Fruit fly (Drosophila melanogaster): Measurements from ENCODE around the gene Smyd5.

Smyd5 gene

dm6 chr3R:21180391-21180796, 38.2 kb downstream of the Smyd5 start (continued):
- TF ChIP-seq row (GFP tag; IDR thresholded peaks at IDR 0.05) (peak; percentile 40; the same call in 2 of the 3 replicates), Chrac-16 (GFP tag; optimal IDR thresholded peaks at IDR 0.05) (no peak), D19A (tag; optimal IDR thresholded peaks at IDR 0.05) (no peak), pb (GFP tag; optimal IDR thresholded peaks at IDR 0.05) (no peak), btn (GFP tag; optimal IDR thresholded peaks at IDR 0.05) (no peak), bsh (GFP tag; optimal IDR thresholded peaks at IDR 0.05) (no peak), CG12391 (tag; optimal IDR thresholded peaks at IDR 0.05) (no peak), hkb (optimal IDR thresholded peaks at IDR 0.05) (no peak), hkb (GFP tag; IDR thresholded peaks at IDR 0.05) (peak; percentile 36; the same call in 1 of the 2 replicates), sug (tag; optimal IDR thresholded peaks at IDR 0.05) (no peak), sd (tag; optimal IDR thresholded peaks at IDR 0.05) (no peak), GATAe (GFP tag; conservative IDR thresholded peaks at IDR 0.05) (no peak), CG30403 (GFP tag; optimal IDR thresholded peaks at IDR 0.05) (peak; percentile 27), CG34422 (GFP tag; IDR thresholded peaks at IDR 0.05) (no peak), CG16815 (GFP tag; optimal IDR thresholded peaks at IDR 0.05) (no peak), az2 (GFP tag; optimal IDR thresholded peaks at IDR 0.05) (no peak), sens (GFP tag) (no peak), amos (GFP tag; IDR thresholded peaks at IDR 0.05; ENCODE audit: partially characterized antibody) (no peak), CG12769 (tag; optimal IDR thresholded peaks at IDR 0.05) (no peak), Scr (GFP tag; IDR thresholded peaks at IDR 0.05; ENCODE audit: partially characterized antibody) (no peak), CG4730 (GFP tag; IDR thresholded peaks at IDR 0.05) (0 out of 2 replicates have a peak, but pooled peaks have one; percentile 7), MBD-R2 (GFP tag; IDR thresholded peaks at IDR 0.05) (peak; percentile 20; the same call in 1 of the 2 replicates), HLH3B (GFP tag; IDR thresholded peaks at IDR 0.05) (no peak), CG10565 (GFP tag; optimal IDR thresholded peaks at IDR 0.05) (no peak), jigr1 (GFP tag; IDR thresholded peaks at IDR 0.05) (no peak), Sox102F (GFP tag; optimal IDR thresholded peaks at IDR 0.05) (peak; percentile 21), gt (GFP tag; IDR thresholded peaks at IDR 0.05) (no peak), CG12659 (GFP tag; optimal IDR thresholded peaks at IDR 0.05) (no peak), Meics (GFP tag; optimal IDR thresholded peaks at IDR 0.05) (peak; percentile 1), hbn (GFP tag; IDR thresholded peaks at IDR 0.05; ENCODE audit: partially characterized antibody) (no peak), CkIIα-i1 (GFP tag; IDR thresholded peaks at IDR 0.05) (no peak), Aef1 (GFP tag; IDR thresholded peaks at IDR 0.05) (no peak), aop (GFP tag; IDR thresholded peaks at IDR 0.05) (no peak), zf30C (GFP tag; optimal IDR thresholded peaks at IDR 0.05) (no peak), crp (GFP tag; optimal IDR thresholded peaks at IDR 0.05) (peak in 1 of 2 experiments; percentile 22), CG3281 (GFP tag; optimal IDR thresholded peaks at IDR 0.05) (peak; percentile 14), Ets65A (GFP tag) (no peak), CG31441 (GFP tag; IDR thresholded peaks at IDR 0.05) (no peak), CG17361 (GFP tag; IDR thresholded peaks at IDR 0.05) (no peak), sr (GFP tag; IDR thresholded peaks at IDR 0.05) (no peak), CG4404 (GFP tag; IDR thresholded peaks at IDR 0.05) (no peak), CG1602 (GFP tag; optimal IDR thresholded peaks at IDR 0.05) (no peak), CG8359 (GFP tag; optimal IDR thresholded peaks at IDR 0.05; ENCODE audit: borderline replicate concordance) (no peak), H15 (GFP tag; IDR thresholded peaks at IDR 0.05) (no peak), HLH4C (GFP tag; IDR thresholded peaks at IDR 0.05; ENCODE audit: partially characterized antibody) (no peak), crol (GFP tag; IDR thresholded peaks at IDR 0.05) (no peak), Bdp1 (GFP tag; optimal IDR thresholded peaks at IDR 0.05) (no peak), mam (GFP tag; optimal IDR thresholded peaks at IDR 0.05) (no peak), CG11093 (GFP tag; IDR thresholded peaks at IDR 0.05) (no peak), gem (tag; optimal IDR thresholded peaks at IDR 0.05) (peak; percentile 44), CG33557 (GFP tag; optimal IDR thresholded peaks at IDR 0.05) (no peak), tin (GFP tag; optimal IDR thresholded peaks at IDR 0.05) (no peak)
